Worm (Caenorhabditis elegans) whole organism, L4 larva: Measurements from ENCODE around the gene F42C5.9.
A peak's percentile ranks its signal among the peaks of the same experiment; 100 is the strongest.

Source experiments
- F10B5.3 ChIP-seq: sonication (generic microtip); optimal IDR thresholded peaks from 2 replicates; lab custom pipeline; 2016; ENCODE audit warnings: mild to moderate bottlenecking, missing genetic modification characterization, missing compliant biosample characterization
- F44E2.7 ChIP-seq: fragments of 200-800 bp; sonication (Bioruptor generic); IDR thresholded peaks from 2 replicates; pipeline ENCODE4 v2.1.2; 2022; ENCODE audit warnings: missing genetic modification characterization, missing compliant biosample characterization
- R02D3.7 ChIP-seq: fragments of 150-350 bp; sonication (generic microtip); optimal IDR thresholded peaks from 3 replicates; lab custom pipeline; 2014; ENCODE audit warnings: missing biosample characterization, missing genetic modification characterization
- T20F7.1 ChIP-seq: fragments of 200-800 bp; sonication (Bioruptor generic); optimal IDR thresholded peaks from 2 replicates; lab custom pipeline; 2018; ENCODE audit warnings: mild to moderate bottlenecking, missing genetic modification characterization, missing compliant biosample characterization
- T26A8.4 ChIP-seq: fragments of 200-800 bp; sonication (Bioruptor generic); IDR thresholded peaks from 2 replicates; pipeline ENCODE4 v1.3.6; 2022; ENCODE audit warnings: missing genetic modification characterization, missing compliant biosample characterization
- Y48G9A.11 ChIP-seq: fragments of 200-800 bp; sonication (Bioruptor generic); IDR thresholded peaks from 2 replicates; pipeline ENCODE4 v1.3.6; 2022; ENCODE audit warnings: missing genetic modification reagents, missing genetic modification characterization, missing compliant biosample characterization
- Y75B8A.6 ChIP-seq: fragments of 200-800 bp; sonication (Bioruptor generic); IDR thresholded peaks from 2 replicates; pipeline ENCODE4 v1.3.6; 2022; ENCODE audit warnings: missing genetic modification reagents, missing genetic modification characterization, missing compliant biosample characterization
- aha-1 ChIP-seq: fragments of 150-350 bp; peaks from one replicate; lab custom pipeline; 2014; ENCODE audit warnings: missing biosample characterization, missing genetic modification characterization
- ama-1 ChIP-seq: fragments of 150-350 bp; optimal IDR thresholded peaks from 2 replicates; lab custom pipeline; 2014; ENCODE audit warnings: inconsistent platforms, mixed read lengths
- ceh-20 ChIP-seq: fragments of 200-800 bp; sonication (Bioruptor generic); IDR thresholded peaks from 2 replicates; pipeline ENCODE4 v1.3.6; 2022; ENCODE audit warnings: missing genetic modification reagents, missing genetic modification characterization, missing compliant biosample characterization
- ceh-62 ChIP-seq: sonication (generic microtip); optimal IDR thresholded peaks from 2 replicates; lab custom pipeline; 2017; ENCODE audit warnings: missing biosample characterization, missing genetic modification characterization
- ceh-82 ChIP-seq: sonication (generic microtip); optimal IDR thresholded peaks from 2 replicates; lab custom pipeline; 2017; ENCODE audit warnings: missing biosample characterization, missing genetic modification characterization
- ces-1 ChIP-seq: fragments of 150-350 bp; sonication (generic microtip); optimal IDR thresholded peaks from 4 replicates; lab custom pipeline; 2014; ENCODE audit warnings: missing biosample characterization, missing genetic modification reagents, missing genetic modification characterization
- cey-2 ChIP-seq: sonication (generic microtip); optimal IDR thresholded peaks from 3 replicates; lab custom pipeline; 2017; ENCODE audit warnings: missing genetic modification characterization, mild to moderate bottlenecking, missing compliant biosample characterization, antibody characterized with exemption, borderline replicate concordance; ENCODE audit not compliant: insufficient read depth
- ctbp-1 ChIP-seq: fragments of 200-800 bp; sonication (Bioruptor generic); IDR thresholded peaks from 2 replicates; pipeline ENCODE4 v1.3.6; 2022; ENCODE audit warnings: missing genetic modification reagents, missing genetic modification characterization, missing compliant biosample characterization
- daf-16 ChIP-seq, 3 experiments: sonication (generic microtip); optimal IDR thresholded peaks; 2 replicates each; lab custom pipeline; 2016 to 2017; ENCODE audit warnings: missing genetic modification characterization in 3 of 3, missing genetic modification reagents in 3 of 3, mild to moderate bottlenecking in 2 of 3, missing compliant biosample characterization in 2 of 3, missing biosample characterization in 1 of 3, moderate library complexity in 1 of 3
- dmd-6 ChIP-seq: fragments of 200-800 bp; sonication (Bioruptor generic); IDR thresholded peaks from 2 replicates; pipeline ENCODE4 v1.3.6; 2022; ENCODE audit warnings: missing genetic modification reagents, missing genetic modification characterization, missing compliant biosample characterization
- dmd-8 ChIP-seq: fragments of 200-800 bp; sonication (Bioruptor generic); IDR thresholded peaks from 2 replicates; pipeline ENCODE4 v1.3.6; 2022; ENCODE audit warnings: missing genetic modification characterization, missing compliant biosample characterization
- egl-27 ChIP-seq: sonication (generic microtip); optimal IDR thresholded peaks from 3 replicates; lab custom pipeline; 2017; ENCODE audit warnings: missing biosample characterization, missing genetic modification reagents, missing genetic modification characterization
- fkh-10 ChIP-seq: fragments of 150-350 bp; optimal IDR thresholded peaks from 2 replicates; lab custom pipeline; 2014; ENCODE audit warnings: missing biosample characterization, missing genetic modification reagents, missing genetic modification characterization
- fos-1 ChIP-seq: fragments of 150-350 bp; optimal IDR thresholded peaks from 2 replicates; lab custom pipeline; 2014; ENCODE audit warnings: missing biosample characterization, missing genetic modification characterization
- gei-8 ChIP-seq: fragments of 200-800 bp; sonication (Bioruptor generic); optimal IDR thresholded peaks from 2 replicates; lab custom pipeline; 2018; ENCODE audit warnings: mild to moderate bottlenecking, missing genetic modification characterization, missing compliant biosample characterization
- lin-1 ChIP-seq: fragments of 200-800 bp; sonication (Bioruptor generic); IDR thresholded peaks from 2 replicates; pipeline ENCODE4 v1.3.6; 2022; ENCODE audit warnings: missing genetic modification reagents, missing genetic modification characterization, missing compliant biosample characterization
- lin-39 ChIP-seq: fragments of 150-350 bp; optimal IDR thresholded peaks from 2 replicates; lab custom pipeline; 2014; ENCODE audit warnings: missing biosample characterization, missing genetic modification reagents, missing genetic modification characterization
- lir-3 ChIP-seq: sonication (generic microtip); optimal IDR thresholded peaks from 2 replicates; lab custom pipeline; 2016; ENCODE audit warnings: mild to moderate bottlenecking, missing genetic modification characterization, missing compliant biosample characterization
- nhr-11 ChIP-seq: fragments of 150-350 bp; optimal IDR thresholded peaks from 2 replicates; lab custom pipeline; 2014; ENCODE audit warnings: missing biosample characterization, missing genetic modification characterization
- nhr-28 ChIP-seq: fragments of 150-350 bp; optimal IDR thresholded peaks from 2 replicates; lab custom pipeline; 2014; ENCODE audit warnings: missing biosample characterization, missing genetic modification characterization
- nhr-42 ChIP-seq: fragments of 200-800 bp; sonication (Bioruptor generic); IDR thresholded peaks from 2 replicates; pipeline ENCODE4 v1.3.6; 2022; ENCODE audit warnings: missing genetic modification characterization, missing compliant biosample characterization
- nhr-6 ChIP-seq: fragments of 150-350 bp; optimal IDR thresholded peaks from 2 replicates; lab custom pipeline; 2014; ENCODE audit warnings: missing biosample characterization, missing genetic modification characterization
- pqm-1 ChIP-seq: sonication (generic microtip); optimal IDR thresholded peaks from 2 replicates; lab custom pipeline; 2017; ENCODE audit warnings: missing biosample characterization, missing genetic modification characterization
- saeg-2 ChIP-seq: fragments of 200-800 bp; sonication (Bioruptor generic); IDR thresholded peaks from 2 replicates; pipeline ENCODE4 v1.3.6; 2022; ENCODE audit warnings: missing genetic modification reagents, missing genetic modification characterization, missing compliant biosample characterization
- snpc-1.2 ChIP-seq: fragments of 200-800 bp; sonication (Bioruptor generic); IDR thresholded peaks from 2 replicates; pipeline ENCODE4 v1.3.6; 2022; ENCODE audit warnings: missing genetic modification reagents, missing genetic modification characterization, missing compliant biosample characterization
- spr-3 ChIP-seq: fragments of 200-800 bp; sonication (Bioruptor generic); optimal IDR thresholded peaks from 2 replicates; lab custom pipeline; 2018; ENCODE audit warnings: mild to moderate bottlenecking, missing genetic modification characterization, missing compliant biosample characterization
- unc-39 ChIP-seq: sonication (generic microtip); optimal IDR thresholded peaks from 2 replicates; lab custom pipeline; 2017; ENCODE audit warnings: missing biosample characterization, missing genetic modification characterization
- unc-62 ChIP-seq, 3 experiments: fragments of 150-350 bp in 1 of 3; sonication (generic microtip); optimal IDR thresholded peaks in 2 of 3; peaks in 1 of 3; 1 replicate in 1 of 3; 2 replicates in 2 of 3; lab custom pipeline; 2014 to 2017; ENCODE audit warnings: missing biosample characterization in 3 of 3, missing genetic modification characterization in 3 of 3, missing genetic modification reagents in 3 of 3, missing genotype in 1 of 3
- vab-7 ChIP-seq: fragments of 200-800 bp; sonication (Bioruptor generic); IDR thresholded peaks from 2 replicates; pipeline ENCODE4 v1.3.6; 2022; ENCODE audit warnings: missing genetic modification reagents, missing genetic modification characterization, missing compliant biosample characterization
- zip-2 ChIP-seq: fragments of 150-350 bp; optimal IDR thresholded peaks from 2 replicates; lab custom pipeline; 2014; ENCODE audit warnings: missing biosample characterization, missing genetic modification characterization
- ztf-7 ChIP-seq: fragments of 150-350 bp; optimal IDR thresholded peaks from 2 replicates; lab custom pipeline; 2014; ENCODE audit warnings: missing biosample characterization, missing genetic modification characterization

F42C5.9 gene

ce11 chrIV:7344020-7344419 lies 27.1 kb upstream of the F42C5.9 start (continued):
- TF ChIP-seq fkh-10 (no peak), dmd-6 (GFP tag; lab: Robert Waterston, UW) (peak; percentile 37), Y48G9A.11 (GFP tag; lab: Robert Waterston, UW) (peak; percentile 26; the same call in 1 of the 2 replicates), cey-2 (no peak), R02D3.7 (tag; lab: Kevin White, UChicago) (no peak)

- TF ChIP-seq unc-62 (GFP tag; optimal IDR thresholded peaks at IDR 0.05 in 1 of 2; lab: Kevin White, UChicago) (peak in 1 of 2 experiments; percentile 86), unc-62 (tag; optimal IDR thresholded peaks at IDR 0.05; lab: Kevin White, UChicago) (no peak), vab-7 (GFP tag; lab: Robert Waterston, UW) (no peak)
Measured at ce11 chrIV:7342144-7342543, 25.2 kb upstream of the F42C5.9 start.

- TF ChIP-seq nhr-28 (tag; lab: Kevin White, UChicago) (no peak), T26A8.4 (GFP tag; lab: Robert Waterston, UW) (no peak), daf-16 (GFP tag; optimal IDR thresholded peaks at IDR 0.05; lab: Kevin White, UChicago) (no peak), daf-16 (tag; optimal IDR thresholded peaks at IDR 0.05; lab: Kevin White, UChicago) (no peak), aha-1 (peak; percentile 96)
- TF ChIP-seq, all 104 proteins: peak for 1
Measured at ce11 chrIV:7339095-7339494, 22.2 kb upstream of the F42C5.9 start.

ce11 chrIV:7338042-7338441 lies 21.1 kb upstream of the F42C5.9 start:
- peak in 1 of 2 experiments; percentile 70 for TF ChIP-seq unc-62 (GFP tag; optimal IDR thresholded peaks at IDR 0.05 in 1 of 2; lab: Kevin White, UChicago)
- no peak for TF ChIP-seq unc-62 (tag; optimal IDR thresholded peaks at IDR 0.05; lab: Kevin White, UChicago)
- no peak for TF ChIP-seq lir-3
- TF ChIP-seq aha-1 = peak; percentile 95
- TF ChIP-seq ctbp-1 (GFP tag; lab: Robert Waterston, UW) = no peak
- no peak for TF ChIP-seq dmd-6 (GFP tag; lab: Robert Waterston, UW)

ce11 chrIV:7332695-7333094 lies 15.8 kb upstream of the F42C5.9 start, which contains the start of gene ocr-4:
TSS of gene ocr-4 (minus strand) at chrIV:7332795.
- TF ChIP-seq gei-8 = no peak
- TF ChIP-seq Y75B8A.6 (GFP tag; lab: Robert Waterston, UW) = no peak
- no peak for TF ChIP-seq zip-2 (tag; lab: Kevin White, UChicago)
- no peak for TF ChIP-seq spr-3 (GFP tag; lab: Kevin White, UChicago)
- no peak for TF ChIP-seq ama-1 (lab: Kevin White, UChicago)

ce11 chrIV:7328918-7329317 lies 12.0 kb upstream of the F42C5.9 start, which contains the start of gene sqst-2:
TSS of gene sqst-2 (minus strand) at chrIV:7328975.
- TF ChIP-seq dmd-6 (GFP tag; lab: Robert Waterston, UW) = peak; percentile 6; the same call in 1 of the 2 replicates
- TF ChIP-seq snpc-1.2 (GFP tag; lab: Robert Waterston, UW) = no peak
- TF ChIP-seq ceh-62 (tag; lab: Kevin White, UChicago) = no peak
- peak; percentile 33 for TF ChIP-seq nhr-28 (tag; lab: Kevin White, UChicago)
- no peak for TF ChIP-seq saeg-2 (GFP tag; lab: Robert Waterston, UW)
- TF ChIP-seq pqm-1 = peak; percentile 80
- no peak for TF ChIP-seq ceh-82 (tag; lab: Kevin White, UChicago)

- TF ChIP-seq nhr-11 = no peak
- no peak for TF ChIP-seq nhr-42
- TF ChIP-seq daf-16 (GFP tag; optimal IDR thresholded peaks at IDR 0.05; lab: Kevin White, UChicago) = no peak
- TF ChIP-seq daf-16 (tag; optimal IDR thresholded peaks at IDR 0.05; lab: Kevin White, UChicago) = peak; percentile 55
- TF ChIP-seq dmd-8 (GFP tag; lab: Robert Waterston, UW) = no peak
- no peak for TF ChIP-seq ama-1 (lab: Kevin White, UChicago)
- no peak for TF ChIP-seq ztf-7 (tag; lab: Kevin White, UChicago)
- TF ChIP-seq T20F7.1 (GFP tag; lab: Kevin White, UChicago) = no peak
- no peak for TF ChIP-seq unc-39
- no peak for TF ChIP-seq ces-1
- TF ChIP-seq fos-1 = no peak
- no peak for TF ChIP-seq vab-7 (GFP tag; lab: Robert Waterston, UW)
- TF ChIP-seq lin-1 (GFP tag; lab: Robert Waterston, UW) = peak; percentile 11; the same call in 1 of the 2 replicates
- TF ChIP-seq F44E2.7 (GFP tag; lab: Robert Waterston, UW) = no peak
- no peak for TF ChIP-seq spr-3 (GFP tag; lab: Kevin White, UChicago)
- TF ChIP-seq egl-27 (tag; lab: Kevin White, UChicago) = no peak
- no peak for TF ChIP-seq Y75B8A.6 (GFP tag; lab: Robert Waterston, UW)
- peak; percentile 35 for TF ChIP-seq nhr-6 (tag; lab: Kevin White, UChicago)
- no peak for TF ChIP-seq F10B5.3
- TF ChIP-seq ceh-20 = no peak
- peak; percentile 79 for TF ChIP-seq dmd-6 (GFP tag; lab: Robert Waterston, UW)
- no peak for TF ChIP-seq lin-39
Measured at ce11 chrIV:7326613-7327149, 9.8 kb upstream of the F42C5.9 start, which contains the start of gene ifo-1. TSS of gene ifo-1 (minus strand) at chrIV:7326663.
